Worm (Caenorhabditis elegans) whole organism, L1 larva: ENCODE results near the gene F42G4.7.
A peak's percentile ranks its signal among the peaks of the same experiment; 100 is the strongest.

Source experiments
- C04F5.9 ChIP-seq: sonication (generic microtip); optimal IDR thresholded peaks from 2 replicates; lab custom pipeline; 2016; ENCODE audit warnings: missing genetic modification characterization, missing compliant biosample characterization
- C16A3.4 ChIP-seq: fragments of 150-350 bp; optimal IDR thresholded peaks from 2 replicates; lab custom pipeline; 2014; ENCODE audit warnings: missing biosample characterization, missing genetic modification characterization
- C34B4.2 ChIP-seq: sonication (generic microtip); optimal IDR thresholded peaks from 2 replicates; lab custom pipeline; 2017; ENCODE audit warnings: mild to moderate bottlenecking, missing genetic modification characterization, missing compliant biosample characterization
- aha-1 ChIP-seq: fragments of 150-350 bp; optimal IDR thresholded peaks from 2 replicates; lab custom pipeline; 2014; ENCODE audit warnings: missing biosample characterization, missing genetic modification characterization
- alr-1 ChIP-seq: fragments of 200-800 bp; sonication (Bioruptor generic); optimal IDR thresholded peaks from 2 replicates; lab custom pipeline; 2018; ENCODE audit warnings: borderline replicate concordance, mild to moderate bottlenecking, missing genetic modification characterization, missing compliant biosample characterization
- aly-2 ChIP-seq: fragments of 150-350 bp; optimal IDR thresholded peaks from 2 replicates; lab custom pipeline; 2014; ENCODE audit warnings: missing biosample characterization, missing genetic modification characterization
- ama-1 ChIP-seq: fragments of 150-350 bp; optimal IDR thresholded peaks from 2 replicates; lab custom pipeline; 2014
- blmp-1 ChIP-seq: fragments of 150-350 bp; optimal IDR thresholded peaks from 2 replicates; lab custom pipeline; 2014; ENCODE audit warnings: missing biosample characterization, missing genetic modification characterization
- ceh-8 ChIP-seq: fragments of 200-800 bp; sonication (Bioruptor generic); optimal IDR thresholded peaks from 2 replicates; lab custom pipeline; 2018; ENCODE audit warnings: mild to moderate bottlenecking, missing genetic modification characterization, moderate library complexity, missing compliant biosample characterization
- ceh-82 ChIP-seq, 3 experiments: fragments of 150-350 bp in 1 of 3; sonication (generic microtip) in 2 of 3; optimal IDR thresholded peaks; 2 replicates each; lab custom pipeline; 2014 to 2017; ENCODE audit warnings: missing biosample characterization in 3 of 3, missing genetic modification characterization in 3 of 3
- ceh-90 ChIP-seq: sonication (generic microtip); optimal IDR thresholded peaks from 2 replicates; lab custom pipeline; 2016; ENCODE audit warnings: missing genetic modification characterization, missing compliant biosample characterization
- dsc-1 ChIP-seq: sonication (generic microtip); optimal IDR thresholded peaks from 2 replicates; lab custom pipeline; 2016; ENCODE audit warnings: mild to moderate bottlenecking, missing genetic modification characterization, missing compliant biosample characterization
- efl-1 ChIP-seq, 4 experiments: fragments of 150-350 bp; optimal IDR thresholded peaks in 3 of 4; peaks in 1 of 4; 1 replicate in 1 of 4; 2 replicates in 3 of 4; lab custom pipeline; 2014; ENCODE audit warnings: missing biosample characterization in 2 of 4, missing genetic modification characterization in 2 of 4, missing genetic modification reagents in 2 of 4
- efl-3 ChIP-seq: fragments of 200-800 bp; sonication (Bioruptor generic); optimal IDR thresholded peaks from 2 replicates; lab custom pipeline; 2018; ENCODE audit warnings: mild to moderate bottlenecking, missing genetic modification characterization, missing compliant biosample characterization
- egl-13 ChIP-seq: sonication (generic microtip); optimal IDR thresholded peaks from 2 replicates; lab custom pipeline; 2016; ENCODE audit warnings: missing genotype, missing genetic modification reagents, missing genetic modification characterization, missing compliant biosample characterization
- egl-27 ChIP-seq, 2 experiments: fragments of 150-350 bp in 1 of 2; sonication (generic microtip); optimal IDR thresholded peaks; 3 replicates each; lab custom pipeline; 2017 to 2018; ENCODE audit warnings: missing biosample characterization in 2 of 2, missing genetic modification characterization in 2 of 2, missing genetic modification reagents in 2 of 2
- elt-2 ChIP-seq: sonication (generic microtip); optimal IDR thresholded peaks from 2 replicates; lab custom pipeline; 2016; ENCODE audit warnings: missing genetic modification characterization, mild to moderate bottlenecking, inconsistent platforms, missing compliant biosample characterization, missing genetic modification reagents
- elt-3 ChIP-seq, 6 experiments: fragments of 150-350 bp in 1 of 6; sonication (generic microtip); optimal IDR thresholded peaks; 2 replicates each; lab custom pipeline; 2017 to 2018; ENCODE audit warnings: missing biosample characterization in 6 of 6, missing genetic modification characterization in 6 of 6, inconsistent platforms in 1 of 6
- fkh-10 ChIP-seq: sonication (generic microtip); optimal IDR thresholded peaks from 2 replicates; lab custom pipeline; 2017; ENCODE audit warnings: missing biosample characterization, missing genetic modification reagents, missing genetic modification characterization
- fkh-8 ChIP-seq: sonication (generic microtip); optimal IDR thresholded peaks from 2 replicates; lab custom pipeline; 2016; ENCODE audit warnings: mild to moderate bottlenecking, missing genetic modification characterization, missing compliant biosample characterization
- grh-1 ChIP-seq: fragments of 200-800 bp; sonication (Bioruptor generic); IDR thresholded peaks from 2 replicates; pipeline ENCODE4 v1.3.6; 2022; ENCODE audit warnings: missing genetic modification reagents, missing genetic modification characterization, missing compliant biosample characterization
- hlh-17 ChIP-seq: fragments of 200-800 bp; sonication (Bioruptor generic); optimal IDR thresholded peaks from 2 replicates; lab custom pipeline; 2018; ENCODE audit warnings: missing genetic modification characterization, mild to moderate bottlenecking, missing compliant biosample characterization, moderate library complexity, borderline replicate concordance
- hpl-2 ChIP-seq: fragments of 150-350 bp; optimal IDR thresholded peaks from 2 replicates; lab custom pipeline; 2014; ENCODE audit warnings: missing biosample characterization, missing genetic modification reagents, missing genetic modification characterization
- jun-1 ChIP-seq: fragments of 150-350 bp; optimal IDR thresholded peaks from 2 replicates; lab custom pipeline; 2014; ENCODE audit warnings: missing biosample characterization, missing genetic modification reagents, missing genetic modification characterization
- lin-13 ChIP-seq: fragments of 150-350 bp; optimal IDR thresholded peaks from 2 replicates; lab custom pipeline; 2014; ENCODE audit warnings: missing biosample characterization, missing genetic modification reagents, missing genetic modification characterization
- lin-14 ChIP-seq: fragments of 200-800 bp; sonication (Bioruptor generic); optimal IDR thresholded peaks from 2 replicates; lab custom pipeline; 2018; ENCODE audit warnings: mild to moderate bottlenecking, missing genetic modification characterization, moderate library complexity, missing compliant biosample characterization
- lin-15B ChIP-seq: fragments of 150-350 bp; sonication (generic microtip); optimal IDR thresholded peaks from 3 replicates; lab custom pipeline; 2014; ENCODE audit warnings: missing biosample characterization, missing genetic modification characterization
- lin-35 ChIP-seq, 2 experiments: fragments of 150-350 bp; optimal IDR thresholded peaks; 2 replicates each; lab custom pipeline; 2014; ENCODE audit warnings: missing biosample characterization in 2 of 2, missing genetic modification characterization in 2 of 2, missing genetic modification reagents in 2 of 2
- lir-3 ChIP-seq: sonication (generic microtip); optimal IDR thresholded peaks from 2 replicates; lab custom pipeline; 2016; ENCODE audit warnings: mild to moderate bottlenecking, missing genetic modification characterization, moderate library complexity, missing compliant biosample characterization; ENCODE audit not compliant: poor library complexity
- lsy-2 ChIP-seq, 2 experiments: fragments of 150-350 bp; optimal IDR thresholded peaks; 2 replicates each; lab custom pipeline; 2014; ENCODE audit warnings: missing biosample characterization in 2 of 2, missing genetic modification characterization in 2 of 2
- mab-9 ChIP-seq: fragments of 200-800 bp; sonication (Bioruptor generic); IDR thresholded peaks from 2 replicates; pipeline ENCODE4 v1.3.6; 2022; ENCODE audit warnings: missing genetic modification reagents, missing genetic modification characterization, missing compliant biosample characterization
- mep-1 ChIP-seq: fragments of 150-350 bp; optimal IDR thresholded peaks from 2 replicates; lab custom pipeline; 2014; ENCODE audit warnings: missing biosample characterization, missing genetic modification characterization
- nhr-19 ChIP-seq: fragments of 200-800 bp; sonication (Bioruptor generic); conservative IDR thresholded peaks from 2 replicates; pipeline ENCODE4 v1.3.6; 2022; ENCODE audit warnings: missing genetic modification characterization, missing compliant biosample characterization
- nhr-20 ChIP-seq: sonication (generic microtip); optimal IDR thresholded peaks from 2 replicates; lab custom pipeline; 2016; ENCODE audit warnings: mild to moderate bottlenecking, missing genetic modification characterization, missing compliant biosample characterization
- nhr-28 ChIP-seq: fragments of 150-350 bp; optimal IDR thresholded peaks from 2 replicates; lab custom pipeline; 2014; ENCODE audit warnings: missing biosample characterization, missing genetic modification characterization
- nhr-71 ChIP-seq: sonication (generic microtip); optimal IDR thresholded peaks from 2 replicates; lab custom pipeline; 2016; ENCODE audit warnings: mild to moderate bottlenecking, missing genetic modification characterization, moderate library complexity, missing compliant biosample characterization
- nhr-77 ChIP-seq: fragments of 150-350 bp; optimal IDR thresholded peaks from 2 replicates; lab custom pipeline; 2014; ENCODE audit warnings: missing biosample characterization, missing genetic modification characterization
- nhr-84 ChIP-seq: sonication (generic microtip); optimal IDR thresholded peaks from 2 replicates; lab custom pipeline; 2017; ENCODE audit warnings: missing biosample characterization, missing genetic modification characterization
- nhr-85 ChIP-seq: sonication (generic microtip); peaks from one replicate; lab custom pipeline; 2016; ENCODE audit warnings: missing genetic modification characterization, inconsistent platforms, missing compliant biosample characterization
- nhr-90 ChIP-seq: sonication (generic microtip); optimal IDR thresholded peaks from 2 replicates; lab custom pipeline; 2016; ENCODE audit warnings: mild to moderate bottlenecking, missing genetic modification characterization, missing compliant biosample characterization; ENCODE audit not compliant: poor library complexity
- pax-3 ChIP-seq: fragments of 200-800 bp; sonication (Bioruptor generic); optimal IDR thresholded peaks from 2 replicates; lab custom pipeline; 2018; ENCODE audit warnings: mild to moderate bottlenecking, missing genetic modification characterization, moderate library complexity, missing compliant biosample characterization
- pqm-1 ChIP-seq: sonication (generic microtip); optimal IDR thresholded peaks from 3 replicates; lab custom pipeline; 2017; ENCODE audit warnings: missing biosample characterization, missing genetic modification characterization
- skn-1 ChIP-seq: fragments of 150-350 bp; optimal IDR thresholded peaks from 2 replicates; lab custom pipeline; 2014; ENCODE audit warnings: missing biosample characterization, missing genetic modification characterization
- snpc-4 ChIP-seq: fragments of 150-350 bp; optimal IDR thresholded peaks from 2 replicates; lab custom pipeline; 2014; ENCODE audit warnings: missing biosample characterization, missing genetic modification characterization
- snu-23 ChIP-seq: sonication (generic microtip); optimal IDR thresholded peaks from 2 replicates; lab custom pipeline; 2016; ENCODE audit warnings: missing genetic modification characterization, missing compliant biosample characterization
- sox-4 ChIP-seq: sonication (generic microtip); optimal IDR thresholded peaks from 2 replicates; lab custom pipeline; 2016; ENCODE audit warnings: missing genetic modification characterization, missing compliant biosample characterization
- swsn-7 ChIP-seq: sonication (generic microtip); optimal IDR thresholded peaks from 2 replicates; lab custom pipeline; 2016; ENCODE audit warnings: missing genetic modification characterization, missing compliant biosample characterization
- tbx-2 ChIP-seq: sonication (generic microtip); optimal IDR thresholded peaks from 2 replicates; lab custom pipeline; 2016; ENCODE audit warnings: missing genetic modification characterization, missing compliant biosample characterization
- unc-130 ChIP-seq: fragments of 150-350 bp; optimal IDR thresholded peaks from 2 replicates; lab custom pipeline; 2017; ENCODE audit warnings: missing biosample characterization, missing genetic modification characterization, inconsistent platforms
- unc-62 ChIP-seq: fragments of 150-350 bp; optimal IDR thresholded peaks from 2 replicates; lab custom pipeline; 2014; ENCODE audit warnings: missing biosample characterization, missing genetic modification reagents, missing genetic modification characterization
- vab-15 ChIP-seq: sonication (generic microtip); optimal IDR thresholded peaks from 2 replicates; lab custom pipeline; 2017; ENCODE audit warnings: missing genotype, mild to moderate bottlenecking, missing genetic modification characterization, missing compliant biosample characterization
- zag-1 ChIP-seq: fragments of 150-350 bp; optimal IDR thresholded peaks from 2 replicates; lab custom pipeline; 2014; ENCODE audit warnings: missing biosample characterization, missing genetic modification characterization
- ztf-11 ChIP-seq, 2 experiments: sonication (generic microtip); optimal IDR thresholded peaks; 2 replicates each; lab custom pipeline; 2016 to 2017; ENCODE audit warnings: missing genetic modification characterization in 2 of 2, missing biosample characterization in 1 of 2, missing compliant biosample characterization in 1 of 2

Gene F42G4.7

ce11 chrII:13006283-13006682 lies 40.8 kb downstream of the F42G4.7 start:
- TF ChIP-seq mab-9 (GFP tag; lab: Robert Waterston, UW): no peak
- TF ChIP-seq aha-1 (tag; lab: Kevin White, UChicago): no peak
- TF ChIP-seq mep-1 (tag; lab: Kevin White, UChicago): no peak
- TF ChIP-seq efl-3: no peak
- TF ChIP-seq snu-23: peak; percentile 49
- peak in 1 of 2 experiments; percentile 67 for TF ChIP-seq lsy-2 (tag; optimal IDR thresholded peaks at IDR 0.05; lab: Kevin White, UChicago)
- no peak for TF ChIP-seq grh-1 (GFP tag; lab: Robert Waterston, UW)
- no peak for TF ChIP-seq unc-62 (GFP tag; lab: Kevin White, UChicago)
- no peak for TF ChIP-seq nhr-77 (tag; lab: Kevin White, UChicago)
- TF ChIP-seq dsc-1 (tag; lab: Kevin White, UChicago): no peak
- no peak for TF ChIP-seq snpc-4 (tag; lab: Kevin White, UChicago)
- TF ChIP-seq fkh-10: no peak
- TF ChIP-seq nhr-19: peak; percentile 52
- TF ChIP-seq C34B4.2 (tag; lab: Kevin White, UChicago): no peak
- peak; percentile 14 for TF ChIP-seq tbx-2 (tag; lab: Kevin White, UChicago)
- no peak for TF ChIP-seq efl-1 (optimal IDR thresholded peaks at IDR 0.05; lab: Kevin White, UChicago)
- TF ChIP-seq efl-1 (GFP tag; optimal IDR thresholded peaks at IDR 0.05 in 1 of 2; lab: Kevin White, UChicago): no peak
- TF ChIP-seq C16A3.4 (tag; lab: Kevin White, UChicago): peak; percentile 20
- no peak for TF ChIP-seq aly-2 (tag; lab: Kevin White, UChicago)
- no peak for TF ChIP-seq egl-13
- no peak for TF ChIP-seq fkh-8 (tag; lab: Kevin White, UChicago)
- TF ChIP-seq nhr-28 (tag; lab: Kevin White, UChicago): no peak
- no peak for TF ChIP-seq ceh-8 (GFP tag; lab: Kevin White, UChicago)
- peak; percentile 38 for TF ChIP-seq nhr-90 (tag; lab: Kevin White, UChicago)
- peak; percentile 89 for TF ChIP-seq nhr-20 (tag; lab: Kevin White, UChicago)
- TF ChIP-seq nhr-71: peak; percentile 64
- TF ChIP-seq lin-15B (tag; lab: Kevin White, UChicago): no peak
- no peak for TF ChIP-seq unc-130 (tag; lab: Kevin White, UChicago)
- TF ChIP-seq nhr-85 (tag; lab: Kevin White, UChicago): peak; percentile 29
- no peak for TF ChIP-seq egl-27 (tag; optimal IDR thresholded peaks at IDR 0.05; lab: Kevin White, UChicago)
- no peak for TF ChIP-seq zag-1 (tag; lab: Kevin White, UChicago)
- peak in 1 of 2 experiments; percentile 52 for TF ChIP-seq lin-35 (GFP tag; optimal IDR thresholded peaks at IDR 0.05; lab: Kevin White, UChicago)
- peak; percentile 45 for TF ChIP-seq lin-14 (GFP tag; lab: Kevin White, UChicago)
- TF ChIP-seq blmp-1: peak; percentile 62
- TF ChIP-seq elt-2 (tag; lab: Kevin White, UChicago): peak; percentile 30
- TF ChIP-seq pqm-1: no peak
- no peak for TF ChIP-seq nhr-84 (tag; lab: Kevin White, UChicago)
- no peak for TF ChIP-seq ceh-82 (tag; optimal IDR thresholded peaks at IDR 0.05; lab: Kevin White, UChicago)
- TF ChIP-seq sox-4 (tag; lab: Kevin White, UChicago): no peak
- no peak for TF ChIP-seq alr-1 (tag; lab: Kevin White, UChicago)
- TF ChIP-seq ztf-11 (tag; optimal IDR thresholded peaks at IDR 0.05; lab: Kevin White, UChicago): no peak
- TF ChIP-seq vab-15 (tag; lab: Kevin White, UChicago): no peak
- TF ChIP-seq C04F5.9 (tag; lab: Kevin White, UChicago): no peak
- no peak for TF ChIP-seq hlh-17
- peak; percentile 1 for TF ChIP-seq hpl-2 (GFP tag; lab: Kevin White, UChicago)
- TF ChIP-seq lir-3 (tag; lab: Kevin White, UChicago): peak; percentile 4
- TF ChIP-seq jun-1 (tag; lab: Kevin White, UChicago): no peak
- no peak for TF ChIP-seq ama-1 (lab: Kevin White, UChicago)
- TF ChIP-seq ceh-90 (tag; lab: Kevin White, UChicago): no peak
- peak in 2 of 6 experiments; percentile 84 to 92 for TF ChIP-seq elt-3 (tag; optimal IDR thresholded peaks at IDR 0.05; lab: Kevin White, UChicago)
- TF ChIP-seq lin-13: no peak
- TF ChIP-seq swsn-7 (tag; lab: Kevin White, UChicago): no peak
- TF ChIP-seq skn-1 (tag; lab: Kevin White, UChicago): no peak
- TF ChIP-seq pax-3 (tag; lab: Kevin White, UChicago): no peak
